Fruit fly (Drosophila melanogaster): ENCODE results near the gene CG32829.

DNA sequence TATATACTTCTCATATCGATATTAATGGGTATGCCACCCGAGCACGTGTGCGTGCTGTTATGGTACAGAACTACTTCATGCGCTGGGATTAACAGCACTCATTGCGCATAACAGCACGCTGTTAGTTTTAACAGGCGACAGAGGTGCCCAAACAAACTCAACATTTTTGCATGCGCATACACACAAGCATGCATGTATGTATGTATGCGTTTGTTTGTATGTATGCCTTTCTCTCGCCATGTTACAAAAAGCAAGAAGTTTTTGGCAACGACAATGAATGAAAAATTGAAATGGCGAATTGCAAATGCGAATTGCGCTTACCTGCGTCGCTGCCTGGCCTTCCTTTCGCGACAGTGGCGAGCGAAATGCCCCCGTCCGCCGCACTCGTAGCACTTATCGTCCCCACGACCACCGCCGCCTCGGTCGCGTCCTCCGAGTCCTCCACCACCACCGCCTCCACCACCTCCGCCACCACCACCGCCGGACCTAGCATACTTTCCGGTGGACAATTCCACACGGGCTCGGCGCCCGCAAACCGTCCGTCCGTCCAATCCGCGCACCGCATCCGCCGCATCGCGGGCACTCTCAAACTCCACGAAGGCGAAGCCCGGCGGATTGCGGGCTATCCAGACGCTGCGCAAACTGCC is 3.1 kb upstream of the CG32829 start:
- TF ChIP-seq CG8478 (optimal IDR thresholded peaks at IDR 0.05) (no peak), CTCF (optimal IDR thresholded peaks at IDR 0.05) (no peak)
